Worm (Caenorhabditis elegans) whole organism, young adult: ENCODE results near the gene cua-1.

ENCODE experiments used
- B0019.2 ChIP-seq: fragments of 200-800 bp; sonication (Bioruptor generic); conservative IDR thresholded peaks from 2 replicates; pipeline ENCODE4 v1.3.6; 2022; ENCODE audit warnings: missing genetic modification reagents, missing genetic modification characterization, missing compliant biosample characterization
- F22D6.2 ChIP-seq: sonication (generic microtip); optimal IDR thresholded peaks from 2 replicates; lab custom pipeline; 2016; ENCODE audit warnings: mild to moderate bottlenecking, missing genetic modification characterization, missing compliant biosample characterization
- chd-7 ChIP-seq: sonication (generic microtip); optimal IDR thresholded peaks from 2 replicates; lab custom pipeline; 2016; ENCODE audit warnings: mild to moderate bottlenecking, missing genetic modification characterization, moderate library complexity, missing compliant biosample characterization
- ets-4 ChIP-seq: fragments of 200-800 bp; sonication (Bioruptor generic); optimal IDR thresholded peaks from 2 replicates; lab custom pipeline; 2018; ENCODE audit warnings: mild to moderate bottlenecking, missing genetic modification characterization, missing compliant biosample characterization
- him-1 ChIP-seq: sonication (generic microtip); optimal IDR thresholded peaks from 2 replicates; lab custom pipeline; 2016; ENCODE audit warnings: missing genotype, missing genetic modification reagents, missing genetic modification characterization, missing compliant biosample characterization
- nhr-90 ChIP-seq: sonication (generic microtip); optimal IDR thresholded peaks from 2 replicates; lab custom pipeline; 2016; ENCODE audit warnings: missing genotype, mild to moderate bottlenecking, missing genetic modification characterization, missing compliant biosample characterization
- snpc-4 ChIP-seq, 5 experiments: fragments of 150-350 bp in 1 of 5; sonication (generic microtip) in 4 of 5; optimal IDR thresholded peaks; 2 replicates each; lab custom pipeline; 2014 to 2018; ENCODE audit warnings: missing genetic modification characterization in 5 of 5, missing biosample characterization in 3 of 5, antibody characterized with exemption in 2 of 5, mild to moderate bottlenecking in 2 of 5, missing compliant biosample characterization in 2 of 5, missing genotype in 2 of 5, moderate library complexity in 2 of 5, missing genetic modification reagents in 1 of 5
- unc-130 ChIP-seq: sonication (generic microtip); optimal IDR thresholded peaks from 2 replicates; lab custom pipeline; 2016; ENCODE audit warnings: missing genetic modification reagents, missing genetic modification characterization, missing compliant biosample characterization

DNA sequence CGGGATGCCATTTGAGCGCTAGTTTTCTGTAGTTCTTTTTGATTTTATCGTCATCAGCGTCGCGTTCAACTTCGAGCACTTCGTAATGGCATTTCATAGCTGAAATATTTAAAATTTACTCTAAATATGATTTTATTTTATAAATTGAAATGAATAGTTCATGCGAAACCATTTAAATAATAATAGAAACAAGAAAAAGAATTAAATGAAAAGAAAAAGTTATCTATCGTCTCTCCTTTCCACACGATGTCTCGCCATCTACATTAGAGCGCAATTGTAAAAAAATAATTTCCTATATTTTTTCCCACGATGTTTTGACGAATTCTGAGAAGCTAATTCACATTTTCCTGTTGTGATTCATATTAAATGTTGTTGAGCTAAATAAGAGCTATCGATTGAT lies 61.9 kb downstream of the cua-1 start, which contains the start of gene dnj-17:
- TF ChIP-seq chd-7 (tag; lab: Kevin White, UChicago) (no peak), him-1 (tag; lab: Kevin White, UChicago) (no peak), ets-4 (GFP tag; lab: Kevin White, UChicago) (no peak), snpc-4 (GFP tag; optimal IDR thresholded peaks at IDR 0.05; lab: Kevin White, UChicago) (no peak), snpc-4 (tag; optimal IDR thresholded peaks at IDR 0.05; lab: Kevin White, UChicago) (no peak), nhr-90 (tag; lab: Kevin White, UChicago) (no peak), unc-130 (no peak), B0019.2 (GFP tag; lab: Robert Waterston, UW) (no peak), F22D6.2 (tag; lab: Kevin White, UChicago) (no peak)
